Worm (Caenorhabditis elegans) whole organism, L1 larva: ENCODE results near the gene coa-7.
A peak's percentile ranks its signal among the peaks of the same experiment; 100 is the strongest.

Source experiments
- C04F5.9 ChIP-seq: sonication (generic microtip); optimal IDR thresholded peaks from 2 replicates; lab custom pipeline; 2016; ENCODE audit warnings: missing genetic modification characterization, missing compliant biosample characterization
- C16A3.4 ChIP-seq: fragments of 150-350 bp; optimal IDR thresholded peaks from 2 replicates; lab custom pipeline; 2014; ENCODE audit warnings: missing biosample characterization, missing genetic modification characterization
- aha-1 ChIP-seq: fragments of 150-350 bp; optimal IDR thresholded peaks from 2 replicates; lab custom pipeline; 2014; ENCODE audit warnings: missing biosample characterization, missing genetic modification characterization
- alr-1 ChIP-seq: fragments of 200-800 bp; sonication (Bioruptor generic); optimal IDR thresholded peaks from 2 replicates; lab custom pipeline; 2018; ENCODE audit warnings: borderline replicate concordance, mild to moderate bottlenecking, missing genetic modification characterization, missing compliant biosample characterization
- ama-1 ChIP-seq: fragments of 150-350 bp; optimal IDR thresholded peaks from 2 replicates; lab custom pipeline; 2014
- ceh-63 ChIP-seq: fragments of 200-800 bp; sonication (Bioruptor generic); optimal IDR thresholded peaks from 2 replicates; lab custom pipeline; 2018; ENCODE audit warnings: mild to moderate bottlenecking, missing genetic modification characterization, missing compliant biosample characterization
- ceh-88 ChIP-seq: fragments of 200-800 bp; sonication (Bioruptor generic); IDR thresholded peaks from 2 replicates; pipeline ENCODE4 v1.3.6; 2022; ENCODE audit warnings: missing genetic modification characterization, missing compliant biosample characterization
- ceh-90 ChIP-seq: sonication (generic microtip); optimal IDR thresholded peaks from 2 replicates; lab custom pipeline; 2016; ENCODE audit warnings: missing genetic modification characterization, missing compliant biosample characterization
- dpl-1 ChIP-seq, 3 experiments: fragments of 150-350 bp in 2 of 3; sonication (generic microtip) in 1 of 3; optimal IDR thresholded peaks; 2 replicates each; lab custom pipeline; 2014 to 2017; ENCODE audit warnings: missing biosample characterization in 3 of 3, missing genetic modification characterization in 3 of 3, missing genetic modification reagents in 3 of 3
- dsc-1 ChIP-seq: sonication (generic microtip); optimal IDR thresholded peaks from 2 replicates; lab custom pipeline; 2016; ENCODE audit warnings: mild to moderate bottlenecking, missing genetic modification characterization, missing compliant biosample characterization
- elt-2 ChIP-seq: sonication (generic microtip); optimal IDR thresholded peaks from 2 replicates; lab custom pipeline; 2016; ENCODE audit warnings: missing genetic modification characterization, mild to moderate bottlenecking, inconsistent platforms, missing compliant biosample characterization, missing genetic modification reagents
- fkh-10 ChIP-seq: sonication (generic microtip); optimal IDR thresholded peaks from 2 replicates; lab custom pipeline; 2017; ENCODE audit warnings: missing biosample characterization, missing genetic modification reagents, missing genetic modification characterization
- fkh-4 ChIP-seq: sonication (generic microtip); optimal IDR thresholded peaks from 2 replicates; lab custom pipeline; 2016; ENCODE audit warnings: missing compliant biosample characterization, missing genetic modification characterization, borderline replicate concordance
- fkh-8 ChIP-seq: sonication (generic microtip); optimal IDR thresholded peaks from 2 replicates; lab custom pipeline; 2016; ENCODE audit warnings: mild to moderate bottlenecking, missing genetic modification characterization, missing compliant biosample characterization
- fos-1 ChIP-seq: fragments of 150-350 bp; optimal IDR thresholded peaks from 2 replicates; lab custom pipeline; 2014; ENCODE audit warnings: missing biosample characterization, missing genetic modification characterization
- hlh-17 ChIP-seq: fragments of 200-800 bp; sonication (Bioruptor generic); optimal IDR thresholded peaks from 2 replicates; lab custom pipeline; 2018; ENCODE audit warnings: missing genetic modification characterization, mild to moderate bottlenecking, missing compliant biosample characterization, moderate library complexity, borderline replicate concordance
- hlh-4 ChIP-seq: sonication (generic microtip); optimal IDR thresholded peaks from 2 replicates; lab custom pipeline; 2016; ENCODE audit warnings: mild to moderate bottlenecking, missing genetic modification characterization, missing compliant biosample characterization
- hpl-2 ChIP-seq: fragments of 150-350 bp; optimal IDR thresholded peaks from 2 replicates; lab custom pipeline; 2014; ENCODE audit warnings: missing biosample characterization, missing genetic modification reagents, missing genetic modification characterization
- jun-1 ChIP-seq: fragments of 150-350 bp; optimal IDR thresholded peaks from 2 replicates; lab custom pipeline; 2014; ENCODE audit warnings: missing biosample characterization, missing genetic modification reagents, missing genetic modification characterization
- lin-13 ChIP-seq: fragments of 150-350 bp; optimal IDR thresholded peaks from 2 replicates; lab custom pipeline; 2014; ENCODE audit warnings: missing biosample characterization, missing genetic modification reagents, missing genetic modification characterization
- lin-15B ChIP-seq: fragments of 150-350 bp; sonication (generic microtip); optimal IDR thresholded peaks from 3 replicates; lab custom pipeline; 2014; ENCODE audit warnings: missing biosample characterization, missing genetic modification characterization
- lin-39 ChIP-seq: fragments of 150-350 bp; optimal IDR thresholded peaks from 2 replicates; lab custom pipeline; 2014; ENCODE audit warnings: missing biosample characterization, missing genetic modification reagents, missing genetic modification characterization
- lsy-2 ChIP-seq, 2 experiments: fragments of 150-350 bp; optimal IDR thresholded peaks; 2 replicates each; lab custom pipeline; 2014; ENCODE audit warnings: missing biosample characterization in 2 of 2, missing genetic modification characterization in 2 of 2
- mef-2 ChIP-seq: fragments of 150-350 bp; optimal IDR thresholded peaks from 2 replicates; lab custom pipeline; 2014; ENCODE audit warnings: missing biosample characterization, missing genetic modification characterization
- mep-1 ChIP-seq: fragments of 150-350 bp; optimal IDR thresholded peaks from 2 replicates; lab custom pipeline; 2014; ENCODE audit warnings: missing biosample characterization, missing genetic modification characterization
- nhr-19 ChIP-seq: fragments of 200-800 bp; sonication (Bioruptor generic); conservative IDR thresholded peaks from 2 replicates; pipeline ENCODE4 v1.3.6; 2022; ENCODE audit warnings: missing genetic modification characterization, missing compliant biosample characterization
- nhr-20 ChIP-seq: sonication (generic microtip); optimal IDR thresholded peaks from 2 replicates; lab custom pipeline; 2016; ENCODE audit warnings: mild to moderate bottlenecking, missing genetic modification characterization, missing compliant biosample characterization
- nhr-237 ChIP-seq: fragments of 150-350 bp; optimal IDR thresholded peaks from 2 replicates; lab custom pipeline; 2014; ENCODE audit warnings: missing biosample characterization, missing genetic modification characterization
- nhr-28 ChIP-seq: fragments of 150-350 bp; optimal IDR thresholded peaks from 2 replicates; lab custom pipeline; 2014; ENCODE audit warnings: missing biosample characterization, missing genetic modification characterization
- nhr-47 ChIP-seq: sonication (generic microtip); optimal IDR thresholded peaks from 2 replicates; lab custom pipeline; 2016; ENCODE audit warnings: mild to moderate bottlenecking, missing genetic modification characterization, moderate library complexity, missing compliant biosample characterization
- nhr-71 ChIP-seq: sonication (generic microtip); optimal IDR thresholded peaks from 2 replicates; lab custom pipeline; 2016; ENCODE audit warnings: mild to moderate bottlenecking, missing genetic modification characterization, moderate library complexity, missing compliant biosample characterization
- nhr-76 ChIP-seq: sonication (generic microtip); optimal IDR thresholded peaks from 2 replicates; lab custom pipeline; 2017; ENCODE audit warnings: missing biosample characterization, missing genetic modification characterization
- nhr-84 ChIP-seq: sonication (generic microtip); optimal IDR thresholded peaks from 2 replicates; lab custom pipeline; 2017; ENCODE audit warnings: missing biosample characterization, missing genetic modification characterization
- nhr-85 ChIP-seq: sonication (generic microtip); peaks from one replicate; lab custom pipeline; 2016; ENCODE audit warnings: missing genetic modification characterization, inconsistent platforms, missing compliant biosample characterization
- pax-3 ChIP-seq: fragments of 200-800 bp; sonication (Bioruptor generic); optimal IDR thresholded peaks from 2 replicates; lab custom pipeline; 2018; ENCODE audit warnings: mild to moderate bottlenecking, missing genetic modification characterization, moderate library complexity, missing compliant biosample characterization
- pqm-1 ChIP-seq: sonication (generic microtip); optimal IDR thresholded peaks from 3 replicates; lab custom pipeline; 2017; ENCODE audit warnings: missing biosample characterization, missing genetic modification characterization
- skn-1 ChIP-seq: fragments of 150-350 bp; optimal IDR thresholded peaks from 2 replicates; lab custom pipeline; 2014; ENCODE audit warnings: missing biosample characterization, missing genetic modification characterization
- snpc-4 ChIP-seq: fragments of 150-350 bp; optimal IDR thresholded peaks from 2 replicates; lab custom pipeline; 2014; ENCODE audit warnings: missing biosample characterization, missing genetic modification characterization
- snu-23 ChIP-seq: sonication (generic microtip); optimal IDR thresholded peaks from 2 replicates; lab custom pipeline; 2016; ENCODE audit warnings: missing genetic modification characterization, missing compliant biosample characterization
- sox-4 ChIP-seq: sonication (generic microtip); optimal IDR thresholded peaks from 2 replicates; lab custom pipeline; 2016; ENCODE audit warnings: missing genetic modification characterization, missing compliant biosample characterization
- sptf-1 ChIP-seq: fragments of 150-350 bp; optimal IDR thresholded peaks from 2 replicates; lab custom pipeline; 2014; ENCODE audit warnings: missing biosample characterization, missing genetic modification characterization
- sup-37 ChIP-seq: fragments of 200-800 bp; sonication (Bioruptor generic); optimal IDR thresholded peaks from 2 replicates; lab custom pipeline; 2018; ENCODE audit warnings: mild to moderate bottlenecking, missing genetic modification characterization, missing compliant biosample characterization
- swsn-7 ChIP-seq: sonication (generic microtip); optimal IDR thresholded peaks from 2 replicates; lab custom pipeline; 2016; ENCODE audit warnings: missing genetic modification characterization, missing compliant biosample characterization
- tbx-2 ChIP-seq: sonication (generic microtip); optimal IDR thresholded peaks from 2 replicates; lab custom pipeline; 2016; ENCODE audit warnings: missing genetic modification characterization, missing compliant biosample characterization
- unc-130 ChIP-seq: fragments of 150-350 bp; optimal IDR thresholded peaks from 2 replicates; lab custom pipeline; 2017; ENCODE audit warnings: missing biosample characterization, missing genetic modification characterization, inconsistent platforms
- unc-30 ChIP-seq: sonication (generic microtip); optimal IDR thresholded peaks from 2 replicates; lab custom pipeline; 2017; ENCODE audit warnings: missing biosample characterization, missing genetic modification characterization
- unc-98 ChIP-seq: fragments of 200-800 bp; sonication (Bioruptor generic); IDR thresholded peaks from 2 replicates; pipeline ENCODE4 v1.3.6; 2022; ENCODE audit warnings: missing genetic modification characterization, missing compliant biosample characterization
- ztf-11 ChIP-seq, 2 experiments: sonication (generic microtip); optimal IDR thresholded peaks; 2 replicates each; lab custom pipeline; 2016 to 2017; ENCODE audit warnings: missing genetic modification characterization in 2 of 2, missing biosample characterization in 1 of 2, missing compliant biosample characterization in 1 of 2
- ztf-4 ChIP-seq: fragments of 150-350 bp; optimal IDR thresholded peaks from 2 replicates; lab custom pipeline; 2014; ENCODE audit warnings: missing biosample characterization, missing genetic modification characterization

The coa-7 gene

DNA sequence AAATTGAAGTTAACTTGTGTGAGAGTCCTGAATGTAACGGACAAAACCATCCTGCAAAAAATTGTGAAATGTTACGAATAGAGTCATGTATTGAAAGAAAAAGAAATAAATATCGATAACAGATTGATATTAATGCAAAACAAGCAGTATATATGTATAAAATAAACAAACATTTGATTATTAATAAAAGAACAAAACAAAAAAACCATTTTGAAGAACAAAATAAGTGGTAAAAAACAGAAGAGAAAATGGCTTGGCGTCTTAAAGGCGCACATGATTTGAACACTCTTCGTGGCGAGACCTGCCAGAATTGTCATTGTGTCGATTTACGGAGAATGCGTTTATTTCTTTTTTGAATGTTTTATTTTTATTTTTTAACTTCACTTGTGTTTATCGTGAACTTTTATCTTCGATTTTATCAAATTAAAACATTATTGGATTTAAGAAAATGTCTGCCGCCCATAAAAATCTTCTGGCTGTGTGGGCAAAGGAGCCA is 1.8 kb upstream of the coa-7 start, which contains the start of the genes rad-23 and rpn-12 (continued):
- TF ChIP-seq snpc-4 = no peak
- no peak for TF ChIP-seq sox-4 (tag; lab: Kevin White, UChicago)
- no peak for TF ChIP-seq alr-1 (tag; lab: Kevin White, UChicago)
- no peak for TF ChIP-seq pax-3 (tag; lab: Kevin White, UChicago)
- TF ChIP-seq nhr-84 (tag; lab: Kevin White, UChicago) = no peak
- TF ChIP-seq tbx-2 (tag; lab: Kevin White, UChicago) = peak; percentile 41
- TF ChIP-seq ceh-63 = no peak
- TF ChIP-seq unc-30 (tag; lab: Kevin White, UChicago) = no peak
- no peak for TF ChIP-seq fkh-4 (tag; lab: Kevin White, UChicago)
- no peak for TF ChIP-seq hlh-4
- TF ChIP-seq unc-130 (tag; lab: Kevin White, UChicago) = peak; percentile 60
- TF ChIP-seq hpl-2 (GFP tag; lab: Kevin White, UChicago) = no peak
- TF ChIP-seq nhr-28 (tag; lab: Kevin White, UChicago) = no peak
- no peak for TF ChIP-seq jun-1 (tag; lab: Kevin White, UChicago)
- no peak for TF ChIP-seq unc-98
- no peak for TF ChIP-seq ceh-90 (tag; lab: Kevin White, UChicago)
- TF ChIP-seq fos-1 (tag; lab: Kevin White, UChicago) = peak; percentile 15
- no peak for TF ChIP-seq ama-1 (lab: Kevin White, UChicago)
- peak; percentile 69 for TF ChIP-seq snu-23 (GFP tag; lab: Kevin White, UChicago)
- no peak for TF ChIP-seq ztf-11 (tag; optimal IDR thresholded peaks at IDR 0.05; lab: Kevin White, UChicago)
- TF ChIP-seq dpl-1 (GFP tag; optimal IDR thresholded peaks at IDR 0.05; lab: Kevin White, UChicago) = peak; percentile 59 to 75 (median 65)
- TF ChIP-seq sptf-1 (tag; lab: Kevin White, UChicago) = no peak
- TF ChIP-seq lin-39 (tag; lab: Kevin White, UChicago) = no peak
- TF ChIP-seq nhr-20 (tag; lab: Kevin White, UChicago) = peak; percentile 36
- TF ChIP-seq skn-1 (tag; lab: Kevin White, UChicago) = peak; percentile 100
- TF ChIP-seq pqm-1 (tag; lab: Kevin White, UChicago) = no peak
- TF ChIP-seq elt-2 (tag; lab: Kevin White, UChicago) = no peak
- no peak for TF ChIP-seq fkh-10 (GFP tag; lab: Kevin White, UChicago)
- TF ChIP-seq fkh-8 (tag; lab: Kevin White, UChicago) = peak; percentile 11
- peak; percentile 87 for TF ChIP-seq mep-1 (tag; lab: Kevin White, UChicago)
- no peak for TF ChIP-seq nhr-237 (tag; lab: Kevin White, UChicago)
- no peak for TF ChIP-seq C04F5.9 (tag; lab: Kevin White, UChicago)
- peak; percentile 60 for TF ChIP-seq lin-15B (tag; lab: Kevin White, UChicago)
- TF ChIP-seq aha-1 = no peak
- TF ChIP-seq nhr-47 (tag; lab: Kevin White, UChicago) = peak; percentile 48
- peak; percentile 76 to 91 for TF ChIP-seq lsy-2 (tag; optimal IDR thresholded peaks at IDR 0.05; lab: Kevin White, UChicago)
- TF ChIP-seq nhr-85 (tag; lab: Kevin White, UChicago) = peak; percentile 73
- TF ChIP-seq lin-13 (GFP tag; lab: Kevin White, UChicago) = no peak
- peak; percentile 70 for TF ChIP-seq C16A3.4 (tag; lab: Kevin White, UChicago)
- peak; percentile 66 for TF ChIP-seq nhr-71 (tag; lab: Kevin White, UChicago)
- no peak for TF ChIP-seq ztf-4 (tag; lab: Kevin White, UChicago)
- no peak for TF ChIP-seq hlh-17 (GFP tag; lab: Kevin White, UChicago)
- TF ChIP-seq ceh-88 = no peak
- peak; percentile 19 for TF ChIP-seq dsc-1 (tag; lab: Kevin White, UChicago)
- TF ChIP-seq swsn-7 (tag; lab: Kevin White, UChicago) = peak; percentile 39
- TF ChIP-seq nhr-19 (GFP tag; lab: Robert Waterston, UW) = no peak; the same call in 1 of the 2 replicates
- TF ChIP-seq mef-2 = no peak
- no peak for TF ChIP-seq nhr-76 (tag; lab: Kevin White, UChicago)
- no peak for TF ChIP-seq sup-37 (GFP tag; lab: Kevin White, UChicago)
